Worm (Caenorhabditis elegans): ENCODE results near the gene Y51A2B.5.

ce11 chrV:18431450-18431849, 42.4 kb downstream of the Y51A2B.5 start, which contains the start of gene srw-82:
- no peak for TF ChIP-seq F33H1.4 (GFP tag; IDR thresholded peaks at IDR 0.05)
- TF ChIP-seq snpc-1.1 (tag; optimal IDR thresholded peaks at IDR 0.05; ENCODE audit: insufficient read depth), result no peak
- TF ChIP-seq egl-18 (GFP tag; IDR thresholded peaks at IDR 0.05), result no peak
- TF ChIP-seq unc-62 (GFP tag; optimal IDR thresholded peaks at IDR 0.05), result no peak
- TF ChIP-seq snpc-4 (GFP tag; optimal IDR thresholded peaks at IDR 0.05), result no peak
- TF ChIP-seq snpc-4 (tag; optimal IDR thresholded peaks at IDR 0.05), result no peak
- TF ChIP-seq die-1 (tag; optimal IDR thresholded peaks at IDR 0.05), result no peak
- TF ChIP-seq F57A8.1 (GFP tag; optimal IDR thresholded peaks at IDR 0.05), result no peak
- TF ChIP-seq sdz-38 (tag; optimal IDR thresholded peaks at IDR 0.05), result no peak
- no peak for TF ChIP-seq sptf-2 (GFP tag; optimal IDR thresholded peaks at IDR 0.05)
- TF ChIP-seq ets-4 (GFP tag; optimal IDR thresholded peaks at IDR 0.05), result no peak
- no peak for TF ChIP-seq ama-1 (optimal IDR thresholded peaks at IDR 0.05)
- TF ChIP-seq ama-1 (GFP tag; optimal IDR thresholded peaks at IDR 0.05), result no peak
- no peak for TF ChIP-seq B0336.3 (GFP tag; IDR thresholded peaks at IDR 0.05)
- TF ChIP-seq pha-4 (tag; optimal IDR thresholded peaks at IDR 0.05), result no peak
